Worm (Caenorhabditis elegans) whole organism, L2 larva: ENCODE results near the gene Y110A2AL.1.

Experiments
- R02D3.7 ChIP-seq: fragments of 150-350 bp; optimal IDR thresholded peaks from 2 replicates; lab custom pipeline; 2014; ENCODE audit warnings: missing biosample characterization, missing genetic modification characterization
- ZK546.5 ChIP-seq: sonication (generic microtip); optimal IDR thresholded peaks from 2 replicates; lab custom pipeline; 2017; ENCODE audit warnings: missing biosample characterization, missing genetic modification characterization
- alr-1 ChIP-seq: fragments of 150-350 bp; optimal IDR thresholded peaks from 2 replicates; lab custom pipeline; 2014; ENCODE audit warnings: missing biosample characterization, missing genetic modification characterization
- aly-2 ChIP-seq: fragments of 150-350 bp; optimal IDR thresholded peaks from 2 replicates; lab custom pipeline; 2014; ENCODE audit warnings: missing biosample characterization, missing genetic modification characterization
- ama-1 ChIP-seq: fragments of 150-350 bp; optimal IDR thresholded peaks from 2 replicates; lab custom pipeline; 2018; ENCODE audit warnings: inconsistent platforms
- blmp-1 ChIP-seq: sonication (generic microtip); optimal IDR thresholded peaks from 2 replicates; lab custom pipeline; 2017; ENCODE audit warnings: missing genetic modification characterization, mild to moderate bottlenecking, missing compliant biosample characterization, antibody characterized with exemption, moderate library complexity; ENCODE audit not compliant: insufficient read depth
- crh-2 ChIP-seq: sonication (generic microtip); optimal IDR thresholded peaks from 2 replicates; lab custom pipeline; 2017; ENCODE audit warnings: missing biosample characterization, missing genetic modification characterization
- fos-1 ChIP-seq: fragments of 150-350 bp; optimal IDR thresholded peaks from 2 replicates; lab custom pipeline; 2014; ENCODE audit warnings: missing biosample characterization, missing genetic modification characterization
- lin-13 ChIP-seq: fragments of 150-350 bp; optimal IDR thresholded peaks from 2 replicates; lab custom pipeline; 2014; ENCODE audit warnings: missing biosample characterization, missing genetic modification reagents, missing genetic modification characterization
- lin-39 ChIP-seq: fragments of 150-350 bp; optimal IDR thresholded peaks from 2 replicates; lab custom pipeline; 2014; ENCODE audit warnings: missing biosample characterization, missing genetic modification reagents, missing genetic modification characterization
- nhr-11 ChIP-seq: fragments of 150-350 bp; optimal IDR thresholded peaks from 2 replicates; lab custom pipeline; 2014; ENCODE audit warnings: missing biosample characterization, missing genetic modification characterization
- nhr-12 ChIP-seq: fragments of 150-350 bp; optimal IDR thresholded peaks from 2 replicates; lab custom pipeline; 2014; ENCODE audit warnings: missing biosample characterization, missing genetic modification characterization
- nhr-237 ChIP-seq: fragments of 150-350 bp; optimal IDR thresholded peaks from 2 replicates; lab custom pipeline; 2014; ENCODE audit warnings: missing biosample characterization, missing genetic modification characterization
- unc-62 ChIP-seq: fragments of 150-350 bp; optimal IDR thresholded peaks from 2 replicates; lab custom pipeline; 2014; ENCODE audit warnings: missing biosample characterization, missing genetic modification reagents, missing genetic modification characterization

- TF ChIP-seq crh-2 (tag; lab: Kevin White, UChicago) (no peak), nhr-11 (tag; lab: Kevin White, UChicago) (no peak), lin-39 (no peak), blmp-1 (tag; lab: Kevin White, UChicago) (no peak), R02D3.7 (tag; lab: Kevin White, UChicago) (no peak), nhr-237 (tag; lab: Kevin White, UChicago) (no peak), lin-13 (GFP tag; lab: Kevin White, UChicago) (no peak), alr-1 (no peak), unc-62 (GFP tag; lab: Kevin White, UChicago) (no peak), fos-1 (tag; lab: Kevin White, UChicago) (no peak), ama-1 (lab: Kevin White, UChicago) (no peak), aly-2 (tag; lab: Kevin White, UChicago) (no peak), ZK546.5 (tag; lab: Kevin White, UChicago) (no peak), nhr-12 (no peak)
These were observed 47.0 kb downstream of the Y110A2AL.1 start for ce11 chrII:2921860-2922259.
